Fruit fly (Drosophila melanogaster) whole organism, embryonic: ENCODE results near the gene Mf.

Experiments
- Asciz ChIP-seq: fragments of 200-800 bp; sonication (Bioruptor generic); optimal IDR thresholded peaks from 2 replicates; lab custom pipeline; 2017; ENCODE audit warnings: missing biosample characterization, mild to moderate bottlenecking, missing genetic modification characterization, missing genetic modification reagents
- Atf3 ChIP-seq: fragments of 200-800 bp; sonication (Bioruptor generic); optimal IDR thresholded peaks from 3 replicates; lab custom pipeline; 2016; ENCODE audit warnings: missing biosample characterization, missing genetic modification characterization
- Bdp1 ChIP-seq: fragments of 200-800 bp; sonication (Bioruptor generic); optimal IDR thresholded peaks from 3 replicates; lab custom pipeline; 2016; ENCODE audit warnings: missing biosample characterization, missing genetic modification characterization
- CG10209 ChIP-seq: fragments of 200-800 bp; sonication (Bioruptor generic); optimal IDR thresholded peaks from 3 replicates; lab custom pipeline; 2017; ENCODE audit warnings: missing biosample characterization, mild to moderate bottlenecking, missing genetic modification characterization, missing genetic modification reagents
- CG11093 ChIP-seq: fragments of 200-800 bp; sonication (Bioruptor generic); IDR thresholded peaks from 3 replicates; pipeline ENCODE4 v1.3.6; 2022; ENCODE audit warnings: missing biosample characterization, missing genetic modification characterization
- CG11456 ChIP-seq: fragments of 200-800 bp; sonication (Bioruptor generic); IDR thresholded peaks from 3 replicates; pipeline ENCODE4 v1.3.6; 2022; ENCODE audit warnings: missing biosample characterization, missing genetic modification characterization
- CG12659 ChIP-seq: fragments of 200-800 bp; sonication (Bioruptor generic); optimal IDR thresholded peaks from 3 replicates; lab custom pipeline; 2017; ENCODE audit warnings: mild to moderate bottlenecking, missing biosample characterization, missing genetic modification reagents, missing genetic modification characterization
- CG13775 ChIP-seq: fragments of 200-800 bp; sonication (Bioruptor generic); optimal IDR thresholded peaks from 3 replicates; lab custom pipeline; 2017; ENCODE audit warnings: missing biosample characterization, mild to moderate bottlenecking, missing genetic modification characterization
- CG15269 ChIP-seq: fragments of 200-800 bp; sonication (Bioruptor generic); optimal IDR thresholded peaks from 2 replicates; lab custom pipeline; 2018; ENCODE audit warnings: missing biosample characterization, mild to moderate bottlenecking, missing genetic modification characterization, moderate library complexity
- CG17385 ChIP-seq: fragments of 200-800 bp; sonication (Bioruptor generic); optimal IDR thresholded peaks from 3 replicates; lab custom pipeline; 2018; ENCODE audit warnings: missing biosample characterization, mild to moderate bottlenecking, missing genetic modification characterization
- CG18599 ChIP-seq: fragments of 200-800 bp; sonication (Bioruptor generic); optimal IDR thresholded peaks from 3 replicates; lab custom pipeline; 2017; ENCODE audit warnings: missing biosample characterization, missing genetic modification characterization, mild to moderate bottlenecking, moderate library complexity, missing genetic modification reagents
- CG31365 ChIP-seq: fragments of 200-800 bp; sonication (Bioruptor generic); optimal IDR thresholded peaks from 2 replicates; lab custom pipeline; 2018; ENCODE audit warnings: missing biosample characterization, mild to moderate bottlenecking, missing genetic modification characterization
- CG3281 ChIP-seq: fragments of 200-800 bp; sonication (Bioruptor generic); optimal IDR thresholded peaks from 3 replicates; lab custom pipeline; 2017; ENCODE audit warnings: missing biosample characterization, mild to moderate bottlenecking, missing genetic modification characterization
- CG4360 ChIP-seq: fragments of 200-800 bp; sonication (Bioruptor generic); IDR thresholded peaks from 2 replicates; pipeline ENCODE4 v1.3.6; 2022; ENCODE audit warnings: missing biosample characterization, missing genetic modification characterization
- CG6175 ChIP-seq: fragments of 200-800 bp; sonication (Bioruptor generic); IDR thresholded peaks from 3 replicates; pipeline ENCODE4 v1.3.6; 2022; ENCODE audit warnings: missing biosample characterization, missing genetic modification characterization
- CG6765 ChIP-seq: fragments of 200-800 bp; sonication (Bioruptor generic); optimal IDR thresholded peaks from 3 replicates; lab custom pipeline; 2017; ENCODE audit warnings: missing biosample characterization, mild to moderate bottlenecking, missing genetic modification characterization
- CG8388 ChIP-seq: fragments of 200-800 bp; sonication (Bioruptor generic); optimal IDR thresholded peaks from 2 replicates; lab custom pipeline; 2019; ENCODE audit warnings: missing biosample characterization, mild to moderate bottlenecking, missing genetic modification characterization, moderate library complexity
- CG8924 ChIP-seq: fragments of 200-800 bp; optimal IDR thresholded peaks from 3 replicates; lab custom pipeline; 2019; ENCODE audit warnings: missing biosample characterization, mild to moderate bottlenecking, missing genetic modification characterization, moderate library complexity
- CG9215 ChIP-seq: fragments of 200-800 bp; sonication (Bioruptor generic); IDR thresholded peaks from 2 replicates; pipeline ENCODE4 v1.3.6; 2022; ENCODE audit warnings: missing biosample characterization, missing genetic modification characterization
- CG9609 ChIP-seq: fragments of 200-800 bp; sonication (Bioruptor generic); optimal IDR thresholded peaks from 3 replicates; lab custom pipeline; 2016; ENCODE audit warnings: missing biosample characterization, missing genetic modification characterization
- CHES-1-like ChIP-seq: fragments of 200-800 bp; sonication (Bioruptor generic); optimal IDR thresholded peaks from 2 replicates; lab custom pipeline; 2016; ENCODE audit warnings: missing biosample characterization, missing genetic modification characterization
- Chrac-16 ChIP-seq: fragments of 200-800 bp; sonication (Bioruptor generic); optimal IDR thresholded peaks from 3 replicates; lab custom pipeline; 2016; ENCODE audit warnings: missing biosample characterization, missing genetic modification characterization
- Dek ChIP-seq: fragments of 200-800 bp; sonication (Bioruptor generic); optimal IDR thresholded peaks from 3 replicates; lab custom pipeline; 2019; ENCODE audit warnings: missing biosample characterization, mild to moderate bottlenecking, missing genetic modification characterization, moderate library complexity
- Doc3 ChIP-seq: fragments of 200-800 bp; sonication (Bioruptor generic); IDR thresholded peaks from 3 replicates; pipeline ENCODE4 v1.3.6; 2022; ENCODE audit warnings: missing biosample characterization, missing genetic modification characterization; ENCODE audit not compliant: partially characterized antibody
- Drgx ChIP-seq: fragments of 200-800 bp; sonication (Bioruptor generic); IDR thresholded peaks from 2 replicates; pipeline ENCODE4 v1.3.6; 2022; ENCODE audit warnings: missing biosample characterization, missing genetic modification characterization
- E2f2 ChIP-seq: fragments of 200-800 bp; sonication (Bioruptor generic); IDR thresholded peaks from 2 replicates; pipeline ENCODE4 v1.3.6; 2022; ENCODE audit warnings: missing biosample characterization, missing genetic modification characterization
- ERR ChIP-seq: fragments of 200-800 bp; sonication (Bioruptor generic); optimal IDR thresholded peaks from 2 replicates; lab custom pipeline; 2016; ENCODE audit warnings: missing biosample characterization, missing genetic modification characterization
- Fer1 ChIP-seq: fragments of 200-800 bp; sonication (Bioruptor generic); optimal IDR thresholded peaks from 2 replicates; lab custom pipeline; 2017; ENCODE audit warnings: missing biosample characterization, mild to moderate bottlenecking, missing genetic modification characterization
- Fer3 ChIP-seq: fragments of 200-800 bp; sonication (Bioruptor generic); optimal IDR thresholded peaks from 2 replicates; lab custom pipeline; 2018; ENCODE audit warnings: missing biosample characterization, mild to moderate bottlenecking, missing genetic modification characterization, moderate library complexity
- Gsc ChIP-seq: fragments of 200-800 bp; sonication (Bioruptor generic); IDR thresholded peaks from 2 replicates; pipeline ENCODE4 v1.3.6; 2022; ENCODE audit warnings: missing biosample characterization, missing genetic modification characterization
- HmgD ChIP-seq: fragments of 200-800 bp; sonication (Bioruptor generic); optimal IDR thresholded peaks from 3 replicates; lab custom pipeline; 2016; ENCODE audit warnings: missing biosample characterization, missing genetic modification characterization
- Hr39 ChIP-seq: fragments of >200 bp; optimal IDR thresholded peaks from 2 replicates; lab custom pipeline; 2017
- MTF-1 ChIP-seq: fragments of 200-800 bp; sonication (Bioruptor generic); optimal IDR thresholded peaks from 2 replicates; lab custom pipeline; 2018; ENCODE audit warnings: missing biosample characterization, mild to moderate bottlenecking, missing genetic modification characterization, borderline replicate concordance
- Med ChIP-seq: fragments of 200-800 bp; sonication (Bioruptor generic); peaks from one replicate; lab custom pipeline; 2016; ENCODE audit warnings: missing biosample characterization, missing genetic modification characterization, mild to moderate bottlenecking, inconsistent platforms, moderate library complexity
- TFAM ChIP-seq: fragments of 200-800 bp; sonication (Bioruptor generic); optimal IDR thresholded peaks from 2 replicates; lab custom pipeline; 2017; ENCODE audit warnings: missing biosample characterization, missing genetic modification characterization, inconsistent platforms
- abd-A ChIP-seq: fragments of 200-800 bp; sonication (Bioruptor generic); optimal IDR thresholded peaks from 3 replicates; lab custom pipeline; 2019; ENCODE audit warnings: missing biosample characterization, mild to moderate bottlenecking, missing genetic modification characterization, moderate library complexity
- bcd ChIP-seq: fragments of 200-800 bp; sonication (Bioruptor generic); optimal IDR thresholded peaks from 2 replicates; lab custom pipeline; 2017; ENCODE audit warnings: missing biosample characterization, mild to moderate bottlenecking, missing genetic modification characterization
- corto ChIP-seq: fragments of 200-800 bp; sonication (Bioruptor generic); optimal IDR thresholded peaks from 2 replicates; lab custom pipeline; 2016; ENCODE audit warnings: missing biosample characterization, mild to moderate bottlenecking, missing genetic modification characterization, moderate library complexity
- eve ChIP-seq, 2 experiments: fragments of >200 bp; optimal IDR thresholded peaks; 2 replicates each; lab custom pipeline; 2017; ENCODE audit warnings: missing biosample characterization in 2 of 2, missing genetic modification characterization in 2 of 2
- gt ChIP-seq: fragments of 200-800 bp; sonication (Bioruptor generic); IDR thresholded peaks from 2 replicates; pipeline ENCODE4 v1.3.6; 2022; ENCODE audit warnings: missing biosample characterization, missing genetic modification characterization
- mirr ChIP-seq: fragments of 200-800 bp; sonication (Bioruptor generic); optimal IDR thresholded peaks from 3 replicates; lab custom pipeline; 2018; ENCODE audit warnings: missing biosample characterization, mild to moderate bottlenecking, missing genetic modification characterization
- onecut ChIP-seq: fragments of 200-800 bp; sonication (Bioruptor generic); IDR thresholded peaks from 2 replicates; pipeline ENCODE4 v1.3.6; 2022; ENCODE audit warnings: missing biosample characterization, missing genetic modification characterization
- phol ChIP-seq: fragments of 200-800 bp; sonication (Bioruptor generic); optimal IDR thresholded peaks from 3 replicates; lab custom pipeline; 2018; ENCODE audit warnings: missing biosample characterization, mild to moderate bottlenecking, missing genetic modification characterization, moderate library complexity
- slbo ChIP-seq: fragments of 200-800 bp; sonication (Bioruptor generic); IDR thresholded peaks from 2 replicates; pipeline ENCODE4 v1.3.6; 2022; ENCODE audit warnings: missing biosample characterization, missing genetic modification characterization
- sob ChIP-seq: fragments of 200-800 bp; sonication (Bioruptor generic); IDR thresholded peaks from 2 replicates; pipeline ENCODE4 v1.3.6; 2022; ENCODE audit warnings: missing biosample characterization, missing genetic modification characterization
- tll ChIP-seq, 2 experiments: fragments of 200-800 bp in 1 of 2; fragments of >200 bp in 1 of 2; sonication (Bioruptor generic) in 1 of 2; optimal IDR thresholded peaks; 2 replicates each; lab custom pipeline; 2017 to 2019; ENCODE audit warnings: missing biosample characterization in 2 of 2, missing genetic modification characterization in 2 of 2, mild to moderate bottlenecking in 1 of 2, moderate library complexity in 1 of 2
- trh ChIP-seq: fragments of 200-800 bp; sonication (Bioruptor generic); optimal IDR thresholded peaks from 2 replicates; lab custom pipeline; 2016; ENCODE audit warnings: missing biosample characterization, missing genetic modification characterization
- vvl ChIP-seq: fragments of 200-800 bp; sonication (Bioruptor generic); IDR thresholded peaks from 2 replicates; pipeline ENCODE4 v1.3.6; 2022; ENCODE audit warnings: missing biosample characterization, missing genetic modification characterization
- zen ChIP-seq: fragments of 200-800 bp; sonication (Bioruptor generic); optimal IDR thresholded peaks from 3 replicates; lab custom pipeline; 2018; ENCODE audit warnings: missing biosample characterization, mild to moderate bottlenecking, missing genetic modification characterization, moderate library complexity

The Mf gene

dm6 chr3R:15128646-15129429 is 52.5 kb downstream of the Mf start (continued):
- TF ChIP-seq Dek: peak; percentile 24
- peak; percentile 14 for TF ChIP-seq Fer3 (tag; lab: Kevin White, UChicago)
- no peak for TF ChIP-seq Hr39 (lab: Kevin White, UChicago)
- no peak; the same call in 1 of the 2 replicates for TF ChIP-seq Drgx
- TF ChIP-seq tll (GFP tag; optimal IDR thresholded peaks at IDR 0.05; lab: Kevin White, UChicago): no peak
- TF ChIP-seq phol (tag; lab: Kevin White, UChicago): peak; percentile 60
- peak; percentile 20; the same call in 1 of the 2 replicates for TF ChIP-seq E2f2 (GFP tag; lab: Robert Waterston, UW)
- TF ChIP-seq trh (GFP tag; lab: Kevin White, UChicago): no peak
- no peak for TF ChIP-seq HmgD
- peak; percentile 40 for TF ChIP-seq CG12659 (GFP tag; lab: Kevin White, UChicago)
- peak; percentile 52 for TF ChIP-seq Asciz (GFP tag; lab: Kevin White, UChicago)
- no peak for TF ChIP-seq Bdp1 (GFP tag; lab: Kevin White, UChicago)
- no peak for TF ChIP-seq gt (GFP tag; lab: Robert Waterston, UW)
- peak; percentile 46 for TF ChIP-seq CG6765 (GFP tag; lab: Kevin White, UChicago)
- TF ChIP-seq CG18599 (GFP tag; lab: Kevin White, UChicago): peak; percentile 34
- no peak for TF ChIP-seq CHES-1-like (GFP tag; lab: Kevin White, UChicago)
- TF ChIP-seq CG31365 (tag; lab: Kevin White, UChicago): no peak
- peak; percentile 32 for TF ChIP-seq Fer1 (GFP tag; lab: Kevin White, UChicago)
- no peak for TF ChIP-seq zen (tag; lab: Kevin White, UChicago)
- peak; percentile 49 for TF ChIP-seq CG10209
- TF ChIP-seq sob (GFP tag; lab: Robert Waterston, UW): no peak
- TF ChIP-seq MTF-1: no peak
- peak; percentile 36 for TF ChIP-seq CG8388 (GFP tag; lab: Kevin White, UChicago)
- peak; percentile 47 for TF ChIP-seq bcd (GFP tag; lab: Kevin White, UChicago)
- TF ChIP-seq vvl (GFP tag; lab: Robert Waterston, UW): no peak
- TF ChIP-seq corto (GFP tag; lab: Kevin White, UChicago): no peak
- peak; percentile 30 for TF ChIP-seq CG13775
- no peak for TF ChIP-seq Doc3 (GFP tag; lab: Robert Waterston, UW)
- TF ChIP-seq TFAM (GFP tag; lab: Kevin White, UChicago): no peak
- TF ChIP-seq mirr (GFP tag; lab: Kevin White, UChicago): peak; percentile 47
- peak; percentile 42 for TF ChIP-seq CG17385
- TF ChIP-seq slbo (GFP tag; lab: Robert Waterston, UW): 0 out of 2 replicates have a peak, but pooled peaks have one; percentile 6
- TF ChIP-seq CG3281 (GFP tag; lab: Kevin White, UChicago): peak; percentile 58
- TF ChIP-seq ERR (GFP tag; lab: Kevin White, UChicago): no peak
- peak; percentile 70 for TF ChIP-seq CG6175 (GFP tag; lab: Robert Waterston, UW)
- TF ChIP-seq onecut: no peak
- no peak for TF ChIP-seq CG9215
- TF ChIP-seq CG11456 (GFP tag; lab: Robert Waterston, UW): 0 out of 3 replicates have a peak, but pooled peaks have one; percentile 16
- no peak for TF ChIP-seq Gsc
- no peak for TF ChIP-seq eve (GFP tag; optimal IDR thresholded peaks at IDR 0.05; lab: Kevin White, UChicago)
- peak; percentile 56 for TF ChIP-seq CG15269 (tag; lab: Kevin White, UChicago)
- no peak for TF ChIP-seq Chrac-16 (GFP tag; lab: Kevin White, UChicago)
- peak; percentile 57 for TF ChIP-seq Med (GFP tag; lab: Kevin White, UChicago)
- no peak for TF ChIP-seq CG9609 (GFP tag; lab: Kevin White, UChicago)
- no peak for TF ChIP-seq abd-A (tag; lab: Kevin White, UChicago)
- TF ChIP-seq Atf3: no peak
- TF ChIP-seq CG4360 (GFP tag; lab: Robert Waterston, UW): 0 out of 2 replicates have a peak, but pooled peaks have one; percentile 10
- TF ChIP-seq CG11093: no peak
- TF ChIP-seq CG8924 (tag; lab: Kevin White, UChicago): peak; percentile 60
